Fruit fly (Drosophila melanogaster) whole organism, prepupa: ENCODE measurements around the gene CG43093.
A peak's percentile ranks its signal among the peaks of the same experiment; 100 is the strongest.

Experiments used
- Blimp-1 ChIP-seq: fragments of 200-800 bp; sonication (Bioruptor generic); optimal IDR thresholded peaks from 3 replicates; lab custom pipeline; 2017; ENCODE audit warnings: missing biosample characterization, missing genetic modification characterization, mild to moderate bottlenecking, moderate library complexity, missing genetic modification reagents
- CG10631 ChIP-seq: fragments of 200-800 bp; sonication (Bioruptor generic); optimal IDR thresholded peaks from 2 replicates; lab custom pipeline; 2016; ENCODE audit warnings: missing biosample characterization, missing genetic modification characterization
- CG10669 ChIP-seq: fragments of 200-800 bp; sonication (Bioruptor generic); optimal IDR thresholded peaks from 3 replicates; lab custom pipeline; 2018; ENCODE audit warnings: missing biosample characterization, mild to moderate bottlenecking, missing genetic modification characterization, moderate library complexity
- CG11762 ChIP-seq: fragments of 200-800 bp; sonication (Bioruptor generic); optimal IDR thresholded peaks from 3 replicates; lab custom pipeline; 2016; ENCODE audit warnings: missing biosample characterization, missing genetic modification characterization; ENCODE audit not compliant: insufficient read depth
- CG11902 ChIP-seq: fragments of 200-800 bp; sonication (Bioruptor generic); optimal IDR thresholded peaks from 3 replicates; lab custom pipeline; 2016; ENCODE audit warnings: missing biosample characterization, missing genetic modification characterization
- CG15336 ChIP-seq: fragments of 200-800 bp; sonication (Bioruptor generic); IDR thresholded peaks from 2 replicates; pipeline ENCODE4 v1.3.6; 2022; ENCODE audit warnings: missing biosample characterization, missing genetic modification characterization
- CG1621 ChIP-seq: fragments of 200-800 bp; sonication (Bioruptor generic); optimal IDR thresholded peaks from 3 replicates; lab custom pipeline; 2018; ENCODE audit warnings: missing biosample characterization, mild to moderate bottlenecking, missing genetic modification characterization
- CG16779 ChIP-seq: fragments of 200-800 bp; sonication (Bioruptor generic); optimal IDR thresholded peaks from 3 replicates; lab custom pipeline; 2017; ENCODE audit warnings: missing biosample characterization, mild to moderate bottlenecking, missing genetic modification characterization
- CG3032 ChIP-seq: fragments of 200-800 bp; optimal IDR thresholded peaks from 2 replicates; lab custom pipeline; 2019; ENCODE audit warnings: missing biosample characterization, mild to moderate bottlenecking, missing genetic modification characterization, moderate library complexity
- CG31627 ChIP-seq: fragments of 200-800 bp; sonication (Bioruptor generic); optimal IDR thresholded peaks from 3 replicates; lab custom pipeline; 2016; ENCODE audit warnings: missing biosample characterization, missing genetic modification characterization
- CG32006 ChIP-seq: fragments of 200-800 bp; sonication (Bioruptor generic); optimal IDR thresholded peaks from 3 replicates; lab custom pipeline; 2017; ENCODE audit warnings: missing biosample characterization, mild to moderate bottlenecking, missing genetic modification characterization
- CG34406 ChIP-seq: fragments of 200-800 bp; sonication (Bioruptor generic); optimal IDR thresholded peaks from 3 replicates; lab custom pipeline; 2016; ENCODE audit warnings: missing biosample characterization, missing genetic modification characterization
- CG3919 ChIP-seq: fragments of 200-800 bp; sonication (Bioruptor generic); optimal IDR thresholded peaks from 3 replicates; lab custom pipeline; 2016; ENCODE audit warnings: missing biosample characterization, missing genetic modification characterization
- CG4318 ChIP-seq: fragments of 200-800 bp; sonication (Bioruptor generic); optimal IDR thresholded peaks from 3 replicates; lab custom pipeline; 2017; ENCODE audit warnings: missing biosample characterization, mild to moderate bottlenecking, missing genetic modification characterization
- CG6792 ChIP-seq: fragments of 200-800 bp; sonication (Bioruptor generic); optimal IDR thresholded peaks from 3 replicates; lab custom pipeline; 2016; ENCODE audit warnings: missing biosample characterization, missing genetic modification characterization
- CG7368 ChIP-seq: fragments of 200-800 bp; sonication (Bioruptor generic); optimal IDR thresholded peaks from 3 replicates; lab custom pipeline; 2016; ENCODE audit warnings: missing biosample characterization, missing genetic modification characterization
- CG8119 ChIP-seq: fragments of 200-800 bp; sonication (Bioruptor generic); IDR thresholded peaks from 3 replicates; pipeline ENCODE4 v1.3.6; 2022; ENCODE audit warnings: missing biosample characterization, missing genetic modification characterization
- CG8632 ChIP-seq: fragments of 200-800 bp; sonication (Bioruptor generic); optimal IDR thresholded peaks from 3 replicates; lab custom pipeline; 2016; ENCODE audit warnings: missing biosample characterization, missing genetic modification characterization
- CG9139 ChIP-seq: fragments of 200-800 bp; sonication (Bioruptor generic); optimal IDR thresholded peaks from 3 replicates; lab custom pipeline; 2017; ENCODE audit warnings: missing biosample characterization, mild to moderate bottlenecking, missing genetic modification characterization
- Eip75B ChIP-seq: fragments of 200-800 bp; sonication (Bioruptor generic); optimal IDR thresholded peaks from 3 replicates; lab custom pipeline; 2016; ENCODE audit warnings: missing biosample characterization, missing genetic modification characterization
- Eip93F ChIP-seq: fragments of 200-800 bp; sonication (Bioruptor generic); optimal IDR thresholded peaks from 2 replicates; lab custom pipeline; 2016; ENCODE audit warnings: missing biosample characterization, mild to moderate bottlenecking, missing genetic modification characterization
- Ets21C ChIP-seq: fragments of 200-800 bp; sonication (Bioruptor generic); optimal IDR thresholded peaks from 3 replicates; lab custom pipeline; 2016; ENCODE audit warnings: missing biosample characterization, missing genetic modification characterization
- Ets96B ChIP-seq: fragments of 200-800 bp; optimal IDR thresholded peaks from 2 replicates; lab custom pipeline; 2019; ENCODE audit warnings: missing biosample characterization, mild to moderate bottlenecking, missing genetic modification characterization, moderate library complexity
- Hr38 ChIP-seq: sonication (Bioruptor generic); optimal IDR thresholded peaks from 2 replicates; lab custom pipeline; 2016; ENCODE audit warnings: missing biosample characterization, missing genetic modification characterization
- Hr39 ChIP-seq: fragments of 200-800 bp; sonication (Bioruptor generic); optimal IDR thresholded peaks from 2 replicates; lab custom pipeline; 2016; ENCODE audit warnings: missing biosample characterization, missing genetic modification characterization
- Hr4 ChIP-seq: fragments of 200-800 bp; sonication (Bioruptor generic); optimal IDR thresholded peaks from 3 replicates; lab custom pipeline; 2016; ENCODE audit warnings: missing biosample characterization, missing genetic modification characterization
- Lpt ChIP-seq: fragments of 200-800 bp; sonication (Bioruptor generic); optimal IDR thresholded peaks from 3 replicates; lab custom pipeline; 2016; ENCODE audit warnings: missing biosample characterization, missing genetic modification characterization
- Met ChIP-seq: fragments of 200-800 bp; sonication (Bioruptor generic); optimal IDR thresholded peaks from 3 replicates; lab custom pipeline; 2016; ENCODE audit warnings: missing biosample characterization, missing genetic modification characterization
- OdsH ChIP-seq: fragments of 200-800 bp; sonication (Bioruptor generic); optimal IDR thresholded peaks from 3 replicates; lab custom pipeline; 2016; ENCODE audit warnings: missing biosample characterization, missing genetic modification characterization
- Smox ChIP-seq: fragments of 200-800 bp; sonication (Bioruptor generic); optimal IDR thresholded peaks from 3 replicates; lab custom pipeline; 2016; ENCODE audit warnings: missing biosample characterization, missing genetic modification characterization
- Sox102F ChIP-seq: fragments of 200-800 bp; sonication (Bioruptor generic); optimal IDR thresholded peaks from 2 replicates; lab custom pipeline; 2016; ENCODE audit warnings: missing biosample characterization, mild to moderate bottlenecking, missing genetic modification characterization
- Sox15 ChIP-seq: fragments of 200-800 bp; sonication (Bioruptor generic); optimal IDR thresholded peaks from 3 replicates; lab custom pipeline; 2016; ENCODE audit warnings: missing biosample characterization, missing genetic modification characterization
- achi ChIP-seq: fragments of 200-800 bp; sonication (Bioruptor generic); optimal IDR thresholded peaks from 3 replicates; lab custom pipeline; 2016; ENCODE audit warnings: missing biosample characterization, missing genetic modification characterization
- acj6 ChIP-seq: fragments of 200-800 bp; sonication (Bioruptor generic); optimal IDR thresholded peaks from 3 replicates; lab custom pipeline; 2016; ENCODE audit warnings: missing biosample characterization, missing genetic modification characterization
- cyc ChIP-seq: fragments of 200-800 bp; sonication (Bioruptor generic); optimal IDR thresholded peaks from 3 replicates; lab custom pipeline; 2016; ENCODE audit warnings: missing biosample characterization, missing genetic modification characterization
- dac ChIP-seq: fragments of 200-800 bp; sonication (Bioruptor generic); optimal IDR thresholded peaks from 2 replicates; lab custom pipeline; 2017; ENCODE audit warnings: missing biosample characterization, mild to moderate bottlenecking, missing genetic modification characterization
- eg ChIP-seq: fragments of 200-800 bp; sonication (Bioruptor generic); IDR thresholded peaks from 3 replicates; pipeline ENCODE4 v1.3.6; 2022; ENCODE audit warnings: missing biosample characterization, missing genetic modification characterization
- esn ChIP-seq: fragments of 200-800 bp; sonication (Bioruptor generic); optimal IDR thresholded peaks from 2 replicates; lab custom pipeline; 2016; ENCODE audit warnings: missing biosample characterization, mild to moderate bottlenecking, missing genetic modification characterization, moderate library complexity
- fd59A ChIP-seq: fragments of 200-800 bp; sonication (Bioruptor generic); optimal IDR thresholded peaks from 2 replicates; lab custom pipeline; 2017; ENCODE audit warnings: missing biosample characterization, mild to moderate bottlenecking, missing genetic modification characterization, missing genetic modification reagents
- fd85E ChIP-seq: fragments of 200-800 bp; sonication (Bioruptor generic); optimal IDR thresholded peaks from 3 replicates; lab custom pipeline; 2016; ENCODE audit warnings: missing biosample characterization, missing genetic modification characterization
- fkh ChIP-seq: fragments of 200-800 bp; sonication (Bioruptor generic); optimal IDR thresholded peaks from 3 replicates; lab custom pipeline; 2017; ENCODE audit warnings: missing biosample characterization, mild to moderate bottlenecking, missing genetic modification characterization, moderate library complexity
- lz ChIP-seq: fragments of 200-800 bp; sonication (Bioruptor generic); optimal IDR thresholded peaks from 3 replicates; lab custom pipeline; 2016; ENCODE audit warnings: missing biosample characterization, missing genetic modification characterization
- net ChIP-seq: fragments of 200-800 bp; sonication (Bioruptor generic); optimal IDR thresholded peaks from 3 replicates; lab custom pipeline; 2016; ENCODE audit warnings: missing biosample characterization, missing genetic modification characterization
- pdm3 ChIP-seq: fragments of 200-800 bp; sonication (Bioruptor generic); optimal IDR thresholded peaks from 3 replicates; lab custom pipeline; 2016; ENCODE audit warnings: missing biosample characterization, missing genetic modification characterization
- salr ChIP-seq, 2 experiments: fragments of 200-800 bp; sonication (Bioruptor generic); optimal IDR thresholded peaks; 3 replicates each; lab custom pipeline; 2016 to 2018; ENCODE audit warnings: missing biosample characterization in 2 of 2, missing genetic modification characterization in 2 of 2, mild to moderate bottlenecking in 1 of 2
- spab ChIP-seq: fragments of 200-800 bp; sonication (Bioruptor generic); optimal IDR thresholded peaks from 2 replicates; lab custom pipeline; 2017; ENCODE audit warnings: missing biosample characterization, mild to moderate bottlenecking, missing genetic modification characterization, missing genetic modification reagents
- ss ChIP-seq, 2 experiments: fragments of 200-800 bp; sonication (Bioruptor generic); optimal IDR thresholded peaks; 2 replicates in 1 of 2; 3 replicates in 1 of 2; lab custom pipeline; 2017 to 2018; ENCODE audit warnings: mild to moderate bottlenecking in 2 of 2, missing biosample characterization in 2 of 2, missing genetic modification characterization in 2 of 2, moderate library complexity in 1 of 2
- svp ChIP-seq: fragments of 200-800 bp; sonication (Bioruptor generic); peaks from one replicate; lab custom pipeline; 2016; ENCODE audit warnings: missing biosample characterization, missing genetic modification characterization
- vri ChIP-seq: fragments of 200-800 bp; sonication (Bioruptor generic); optimal IDR thresholded peaks from 3 replicates; lab custom pipeline; 2016; ENCODE audit warnings: missing biosample characterization, mild to moderate bottlenecking, missing genetic modification characterization

The CG43093 gene

dm6 chr3R:22784674-22785316 lies 14.7 kb upstream of the CG43093 start:
- TF ChIP-seq CG4318 (GFP tag; lab: Kevin White, UChicago): no peak
- no peak for TF ChIP-seq Ets96B (tag; lab: Kevin White, UChicago)
- TF ChIP-seq achi: no peak
- no peak for TF ChIP-seq Sox102F (GFP tag; lab: Kevin White, UChicago)
- TF ChIP-seq CG3919 (GFP tag; lab: Kevin White, UChicago): peak; percentile 79

dm6 chr3R:22781412-22781811 lies 11.3 kb upstream of the CG43093 start:
- TF ChIP-seq Smox (GFP tag; lab: Kevin White, UChicago) (peak; percentile 33), CG8632 (GFP tag; lab: Kevin White, UChicago) (no peak), OdsH (no peak), CG6792 (GFP tag; lab: Kevin White, UChicago) (peak; percentile 7), CG11902 (GFP tag; lab: Kevin White, UChicago) (no peak), CG32006 (GFP tag; lab: Kevin White, UChicago) (peak; percentile 7), Eip93F (GFP tag; lab: Kevin White, UChicago) (peak; percentile 87), Blimp-1 (GFP tag; lab: Kevin White, UChicago) (no peak), spab (GFP tag; lab: Kevin White, UChicago) (no peak), CG1621 (tag; lab: Kevin White, UChicago) (no peak), Sox15 (GFP tag; lab: Kevin White, UChicago) (no peak), fkh (no peak), CG16779 (tag; lab: Kevin White, UChicago) (peak; percentile 22), Sox102F (GFP tag; lab: Kevin White, UChicago) (peak; percentile 74), CG9139 (peak; percentile 49), esn (GFP tag; lab: Kevin White, UChicago) (peak; percentile 48), Met (no peak), eg (GFP tag; lab: Robert Waterston, UW) (peak; percentile 78; the same call in 2 of the 3 replicates), fd85E (GFP tag; lab: Kevin White, UChicago) (peak; percentile 79), Lpt (GFP tag; lab: Kevin White, UChicago) (peak; percentile 25), Ets96B (tag; lab: Kevin White, UChicago) (peak; percentile 7), acj6 (GFP tag; lab: Kevin White, UChicago) (no peak), Ets21C (no peak), Hr38 (no peak), Eip75B (GFP tag; lab: Kevin White, UChicago) (peak; percentile 6), vri (GFP tag; lab: Kevin White, UChicago) (peak; percentile 63), CG7368 (GFP tag; lab: Kevin White, UChicago) (no peak), salr (GFP tag; optimal IDR thresholded peaks at IDR 0.05; lab: Kevin White, UChicago) (no peak), CG8119 (GFP tag; lab: Robert Waterston, UW) (peak; percentile 73), CG10631 (GFP tag; lab: Kevin White, UChicago) (no peak), Hr39 (GFP tag; lab: Kevin White, UChicago) (no peak), dac (no peak), CG3032 (tag; lab: Kevin White, UChicago) (no peak), CG10669 (no peak), CG11762 (GFP tag; lab: Kevin White, UChicago) (no peak), CG15336 (peak; percentile 79), lz (no peak), net (GFP tag; lab: Kevin White, UChicago) (peak; percentile 51), CG3919 (GFP tag; lab: Kevin White, UChicago) (peak; percentile 42), CG34406 (GFP tag; lab: Kevin White, UChicago) (peak; percentile 16), CG31627 (GFP tag; lab: Kevin White, UChicago) (no peak), ss (GFP tag; optimal IDR thresholded peaks at IDR 0.05; lab: Kevin White, UChicago) (peak; percentile 17 to 49), cyc (GFP tag; lab: Kevin White, UChicago) (no peak), Hr4 (GFP tag; lab: Kevin White, UChicago) (no peak), pdm3 (GFP tag; lab: Kevin White, UChicago) (peak; percentile 11), fd59A (GFP tag; lab: Kevin White, UChicago) (no peak), svp (GFP tag; lab: Kevin White, UChicago) (peak; percentile 87)
